Fruit fly (Drosophila melanogaster): ENCODE measurements around the gene Nlp.
A peak's percentile ranks its signal among the peaks of the same experiment; 100 is the strongest.

The Nlp gene

dm6 chr3R:29983073-29983544, 21.5 kb upstream of the Nlp start, which contains the start of gene CG7896 (continued):
- TF ChIP-seq CG18764 (GFP tag; optimal IDR thresholded peaks at IDR 0.05) (no peak), CG12391 (tag; optimal IDR thresholded peaks at IDR 0.05) (peak; percentile 65), Mrtf (GFP tag; IDR thresholded peaks at IDR 0.05) (peak; percentile 71; the same call in 1 of the 3 replicates), BtbVII (GFP tag; optimal IDR thresholded peaks at IDR 0.05) (peak; percentile 48), rib (GFP tag; IDR thresholded peaks at IDR 0.05) (0 out of 2 replicates have a peak, but pooled peaks have one; percentile 22), HmgD (GFP tag; optimal IDR thresholded peaks at IDR 0.05) (no peak), pnt (GFP tag; optimal IDR thresholded peaks at IDR 0.05) (no peak), CG1792 (GFP tag; optimal IDR thresholded peaks at IDR 0.05) (no peak), klu (GFP tag; IDR thresholded peaks at IDR 0.05) (0 out of 2 replicates have a peak, but pooled peaks have one; percentile 37), CG12071 (GFP tag; optimal IDR thresholded peaks at IDR 0.05) (peak; percentile 27), CG2202 (tag; optimal IDR thresholded peaks at IDR 0.05) (peak; percentile 25), Rx (GFP tag; IDR thresholded peaks at IDR 0.05) (peak; percentile 54; the same call in 1 of the 2 replicates), CG11398 (GFP tag; optimal IDR thresholded peaks at IDR 0.05) (no peak), pfk (GFP tag; optimal IDR thresholded peaks at IDR 0.05) (no peak), stc (GFP tag; IDR thresholded peaks at IDR 0.05) (peak; percentile 80), grn (GFP tag; optimal IDR thresholded peaks at IDR 0.05) (no peak), CG2875 (GFP tag; optimal IDR thresholded peaks at IDR 0.05) (peak; percentile 53), Meics (GFP tag; optimal IDR thresholded peaks at IDR 0.05) (peak; percentile 69), Hsf (GFP tag; optimal IDR thresholded peaks at IDR 0.05) (peak; percentile 33), H2.0 (GFP tag; IDR thresholded peaks at IDR 0.05) (peak; percentile 71), CG14667 (GFP tag; IDR thresholded peaks at IDR 0.05) (peak; percentile 66; the same call in 1 of the 2 replicates), NC2α (GFP tag; optimal IDR thresholded peaks at IDR 0.05) (no peak), sens (GFP tag) (peak; percentile 72), Taf1 (GFP tag; IDR thresholded peaks at IDR 0.05) (peak; percentile 71), CG12236 (GFP tag; optimal IDR thresholded peaks at IDR 0.05) (no peak), dm (GFP tag; optimal IDR thresholded peaks at IDR 0.05) (no peak), CG16815 (GFP tag; optimal IDR thresholded peaks at IDR 0.05) (peak; percentile 21), CG8281 (tag; optimal IDR thresholded peaks at IDR 0.05) (peak; percentile 29), CG14014 (GFP tag; IDR thresholded peaks at IDR 0.05) (peak; percentile 69), Sry-β (GFP tag; optimal IDR thresholded peaks at IDR 0.05) (no peak), Side (GFP tag; optimal IDR thresholded peaks at IDR 0.05) (no peak), NK7.1 (GFP tag; optimal IDR thresholded peaks at IDR 0.05) (no peak), CG43689 (GFP tag; IDR thresholded peaks at IDR 0.05) (peak; percentile 49; the same call in 1 of the 2 replicates), org-1 (GFP tag; optimal IDR thresholded peaks at IDR 0.05) (peak; percentile 63), jigr1 (GFP tag; IDR thresholded peaks at IDR 0.05) (peak; percentile 65; the same call in 1 of the 3 replicates), trem (tag; optimal IDR thresholded peaks at IDR 0.05) (peak; percentile 28), CG5245 (GFP tag; optimal IDR thresholded peaks at IDR 0.05) (peak; percentile 40), ftz-f1 (GFP tag; optimal IDR thresholded peaks at IDR 0.05) (no peak), CG3281 (GFP tag; optimal IDR thresholded peaks at IDR 0.05) (peak; percentile 70), Dip2 (GFP tag; IDR thresholded peaks at IDR 0.05) (no peak), Bteb2 (GFP tag; optimal IDR thresholded peaks at IDR 0.05) (peak; percentile 10), wor (GFP tag; IDR thresholded peaks at IDR 0.05) (peak; percentile 75), CG8388 (GFP tag; optimal IDR thresholded peaks at IDR 0.05) (peak; percentile 46), cwo (GFP tag; optimal IDR thresholded peaks at IDR 0.05) (peak; percentile 60), Awh (GFP tag; IDR thresholded peaks at IDR 0.05) (peak; percentile 66), Camta (GFP tag; optimal IDR thresholded peaks at IDR 0.05) (no peak), hkb (optimal IDR thresholded peaks at IDR 0.05) (no peak), hkb (GFP tag; IDR thresholded peaks at IDR 0.05) (peak; percentile 88), caup (GFP tag; optimal IDR thresholded peaks at IDR 0.05; ENCODE audit: severe bottlenecking) (peak; percentile 67), Atf-2 (GFP tag; optimal IDR thresholded peaks at IDR 0.05) (no peak), Hmr (GFP tag; optimal IDR thresholded peaks at IDR 0.05) (peak; percentile 67), hth (optimal IDR thresholded peaks at IDR 0.05) (no peak)

Data from whole organism, embryonic.